Fruit fly (Drosophila melanogaster): ENCODE measurements around the gene CG7208.

CG7208 gene

dm6 chr3R:18164052-18164722 lies 21.3 kb downstream of the CG7208 start, which contains the start of the genes CG7218 and Cbp20 (continued):
- TF ChIP-seq pum (GFP tag; optimal IDR thresholded peaks at IDR 0.05): peak; percentile 41
- TF ChIP-seq Hand (GFP tag; optimal IDR thresholded peaks at IDR 0.05): no peak
- TF ChIP-seq scrt (GFP tag; optimal IDR thresholded peaks at IDR 0.05): peak; percentile 20
- peak; percentile 90 for TF ChIP-seq CG11456 (GFP tag; IDR thresholded peaks at IDR 0.05)
- peak; percentile 37 for TF ChIP-seq CG6254 (GFP tag; optimal IDR thresholded peaks at IDR 0.05)
- peak; percentile 46 for TF ChIP-seq CG3065 (GFP tag; optimal IDR thresholded peaks at IDR 0.05)
- peak; percentile 77 for TF ChIP-seq tin (GFP tag; optimal IDR thresholded peaks at IDR 0.05)
- TF ChIP-seq Abd-B (GFP tag; optimal IDR thresholded peaks at IDR 0.05): peak; percentile 79
- no peak for TF ChIP-seq hth (optimal IDR thresholded peaks at IDR 0.05)
- peak; percentile 62 for TF ChIP-seq Dref (GFP tag; IDR thresholded peaks at IDR 0.05)
- no peak for TF ChIP-seq CG12236 (GFP tag; optimal IDR thresholded peaks at IDR 0.05)
- TF ChIP-seq stwl (tag; optimal IDR thresholded peaks at IDR 0.05): peak; percentile 60
- peak; percentile 8 for TF ChIP-seq slp2 (GFP tag; optimal IDR thresholded peaks at IDR 0.05)
- TF ChIP-seq Drgx (GFP tag; IDR thresholded peaks at IDR 0.05): peak; percentile 55
- peak; percentile 50 for TF ChIP-seq CG10654 (GFP tag; optimal IDR thresholded peaks at IDR 0.05)
- TF ChIP-seq CG1233 (GFP tag; optimal IDR thresholded peaks at IDR 0.05): peak; percentile 67
- TF ChIP-seq Hey (tag; optimal IDR thresholded peaks at IDR 0.05): no peak
- no peak for TF ChIP-seq grn (GFP tag; optimal IDR thresholded peaks at IDR 0.05)
- no peak for TF ChIP-seq ERR (GFP tag; optimal IDR thresholded peaks at IDR 0.05)
- peak; percentile 76 for TF ChIP-seq sug (tag; optimal IDR thresholded peaks at IDR 0.05)
- peak; percentile 76 for TF ChIP-seq CG34224 (GFP tag; IDR thresholded peaks at IDR 0.05; ENCODE audit: partially characterized antibody)
- peak; percentile 76 for TF ChIP-seq dysf (GFP tag; IDR thresholded peaks at IDR 0.05)
- peak; percentile 41 for TF ChIP-seq CG18011 (GFP tag; optimal IDR thresholded peaks at IDR 0.05)
- peak; percentile 35 for TF ChIP-seq Sox100B (GFP tag; optimal IDR thresholded peaks at IDR 0.05)
- TF ChIP-seq CG5180 (GFP tag; optimal IDR thresholded peaks at IDR 0.05): no peak
- TF ChIP-seq CG3847 (GFP tag; IDR thresholded peaks at IDR 0.05): peak; percentile 82
- TF ChIP-seq slbo (GFP tag; IDR thresholded peaks at IDR 0.05): peak; percentile 94
- no peak for TF ChIP-seq bowl (GFP tag; IDR thresholded peaks at IDR 0.05)
- no peak for TF ChIP-seq Optix (GFP tag; IDR thresholded peaks at IDR 0.05)
- no peak for TF ChIP-seq disco-r (GFP tag; optimal IDR thresholded peaks at IDR 0.05)
- TF ChIP-seq Hmx (GFP tag; optimal IDR thresholded peaks at IDR 0.05): no peak
- TF ChIP-seq sc (optimal IDR thresholded peaks at IDR 0.05): no peak
- TF ChIP-seq sc (GFP tag; optimal IDR thresholded peaks at IDR 0.05): peak; percentile 37
- peak; percentile 70 for TF ChIP-seq zfh2 (GFP tag; optimal IDR thresholded peaks at IDR 0.05)
- peak; percentile 76 for TF ChIP-seq hb (GFP tag; IDR thresholded peaks at IDR 0.05; ENCODE audit: partially characterized antibody)
- no peak for TF ChIP-seq so (GFP tag; IDR thresholded peaks at IDR 0.05)
- peak; percentile 47 for TF ChIP-seq Oli (tag; optimal IDR thresholded peaks at IDR 0.05)
- peak; percentile 3 for TF ChIP-seq CrebB (tag; optimal IDR thresholded peaks at IDR 0.05)
- TF ChIP-seq Chrac-16 (GFP tag; optimal IDR thresholded peaks at IDR 0.05): peak; percentile 73
- TF ChIP-seq fd64A (GFP tag; optimal IDR thresholded peaks at IDR 0.05): no peak
- TF ChIP-seq CG12391 (tag; optimal IDR thresholded peaks at IDR 0.05): peak; percentile 85
- TF ChIP-seq CG14667 (GFP tag; IDR thresholded peaks at IDR 0.05): peak; percentile 58; the same call in 1 of the 2 replicates
- TF ChIP-seq CG15696 (tag; optimal IDR thresholded peaks at IDR 0.05): peak; percentile 49
- TF ChIP-seq bsh (GFP tag; optimal IDR thresholded peaks at IDR 0.05): peak in 1 of 2 experiments; percentile 43
- TF ChIP-seq CG8944 (GFP tag; optimal IDR thresholded peaks at IDR 0.05): peak; percentile 50
- TF ChIP-seq BtbVII (GFP tag; optimal IDR thresholded peaks at IDR 0.05): no peak
- peak; percentile 67 for TF ChIP-seq CG30020 (tag; optimal IDR thresholded peaks at IDR 0.05)
- TF ChIP-seq CG4282 (GFP tag; optimal IDR thresholded peaks at IDR 0.05): peak; percentile 42
- TF ChIP-seq toy (GFP tag; IDR thresholded peaks at IDR 0.05): no peak
- TF ChIP-seq CG3838 (GFP tag; optimal IDR thresholded peaks at IDR 0.05): peak; percentile 11
